Fruit fly (Drosophila melanogaster) S2 (cell line): Measurements from ENCODE around the gene AstC.

Experiments
- CG8478 ChIP-seq: fragments of >200 bp; optimal IDR thresholded peaks from 2 replicates; lab custom pipeline; 2018
- CTCF ChIP-seq, 2 experiments: fragments of >200 bp; optimal IDR thresholded peaks; 2 replicates each; lab custom pipeline; 2018

- TF ChIP-seq CG8478 (no peak), CTCF (optimal IDR thresholded peaks at IDR 0.05; lab: Kevin White, UChicago) (no peak)
Measured at dm6 chr2L:11027825-11028496, 53.2 kb downstream of the AstC start.
